Worm (Caenorhabditis elegans) whole organism, mixed stage, embryonic: ENCODE measurements around the gene R02F2.8.

Experiments used
- M03D4.4 ChIP-seq: sonication (generic microtip); optimal IDR thresholded peaks from 2 replicates; lab custom pipeline; 2017; ENCODE audit warnings: mild to moderate bottlenecking, missing genetic modification characterization, missing compliant biosample characterization
- bed-3 ChIP-seq: fragments of 200-800 bp; sonication (Bioruptor generic); optimal IDR thresholded peaks from 3 replicates; lab custom pipeline; 2018; ENCODE audit warnings: mild to moderate bottlenecking, missing genetic modification characterization, moderate library complexity, missing compliant biosample characterization
- blmp-1 ChIP-seq: fragments of 150-350 bp; optimal IDR thresholded peaks from 2 replicates; lab custom pipeline; 2014; ENCODE audit warnings: missing biosample characterization, missing genetic modification characterization
- ceh-39 ChIP-seq: fragments of 150-350 bp; optimal IDR thresholded peaks from 2 replicates; lab custom pipeline; 2014; ENCODE audit warnings: missing biosample characterization, missing genetic modification characterization
- ceh-83 ChIP-seq: fragments of 200-800 bp; sonication (Bioruptor generic); optimal IDR thresholded peaks from 2 replicates; lab custom pipeline; 2018; ENCODE audit warnings: mild to moderate bottlenecking, missing genetic modification characterization, missing compliant biosample characterization
- ces-1 ChIP-seq: fragments of 150-350 bp; optimal IDR thresholded peaks from 2 replicates; lab custom pipeline; 2014; ENCODE audit warnings: missing biosample characterization, missing genetic modification reagents, missing genetic modification characterization
- drap-1 ChIP-seq: fragments of 200-800 bp; sonication (Bioruptor generic); optimal IDR thresholded peaks from 3 replicates; lab custom pipeline; 2018; ENCODE audit warnings: mild to moderate bottlenecking, missing genetic modification characterization, missing compliant biosample characterization
- elt-1 ChIP-seq: sonication (generic microtip); optimal IDR thresholded peaks from 2 replicates; lab custom pipeline; 2017; ENCODE audit warnings: missing genetic modification characterization, mild to moderate bottlenecking, missing compliant biosample characterization, antibody characterized with exemption, moderate library complexity, borderline replicate concordance; ENCODE audit not compliant: insufficient read depth
- flh-1 ChIP-seq: fragments of 200-800 bp; sonication (Bioruptor generic); optimal IDR thresholded peaks from 2 replicates; lab custom pipeline; 2018; ENCODE audit warnings: mild to moderate bottlenecking, missing genetic modification characterization, moderate library complexity, missing compliant biosample characterization
- ham-2 ChIP-seq: fragments of 200-800 bp; sonication (Bioruptor generic); optimal IDR thresholded peaks from 2 replicates; lab custom pipeline; 2018; ENCODE audit warnings: mild to moderate bottlenecking, missing genetic modification characterization, missing compliant biosample characterization
- hlh-1 ChIP-seq: fragments of 150-350 bp; optimal IDR thresholded peaks from 2 replicates; lab custom pipeline; 2014; ENCODE audit warnings: missing biosample characterization, missing genetic modification reagents, missing genetic modification characterization
- lin-13 ChIP-seq: fragments of 150-350 bp; optimal IDR thresholded peaks from 2 replicates; lab custom pipeline; 2014; ENCODE audit warnings: missing biosample characterization, missing genetic modification characterization
- lin-32 ChIP-seq: fragments of 200-800 bp; sonication (Bioruptor generic); optimal IDR thresholded peaks from 2 replicates; lab custom pipeline; 2018; ENCODE audit warnings: mild to moderate bottlenecking, missing genetic modification characterization, missing compliant biosample characterization
- lsy-2 ChIP-seq: fragments of 150-350 bp; optimal IDR thresholded peaks from 2 replicates; lab custom pipeline; 2014; ENCODE audit warnings: missing biosample characterization, missing genetic modification characterization
- mab-5 ChIP-seq: fragments of 150-350 bp; optimal IDR thresholded peaks from 2 replicates; lab custom pipeline; 2014; ENCODE audit warnings: missing biosample characterization, missing genetic modification characterization
- mep-1 ChIP-seq: fragments of 150-350 bp; optimal IDR thresholded peaks from 2 replicates; lab custom pipeline; 2017; ENCODE audit warnings: missing biosample characterization, missing genetic modification reagents, missing genetic modification characterization, inconsistent platforms
- mls-2 ChIP-seq: sonication (generic microtip); optimal IDR thresholded peaks from 2 replicates; lab custom pipeline; 2016; ENCODE audit warnings: mild to moderate bottlenecking, missing genetic modification characterization, moderate library complexity, missing compliant biosample characterization
- nhr-12 ChIP-seq: fragments of 150-350 bp; optimal IDR thresholded peaks from 2 replicates; lab custom pipeline; 2014; ENCODE audit warnings: missing biosample characterization, missing genetic modification characterization
- nhr-2 ChIP-seq: fragments of 150-350 bp; optimal IDR thresholded peaks from 2 replicates; lab custom pipeline; 2014; ENCODE audit warnings: missing biosample characterization, missing genetic modification characterization
- nhr-237 ChIP-seq: fragments of 150-350 bp; optimal IDR thresholded peaks from 2 replicates; lab custom pipeline; 2014; ENCODE audit warnings: missing biosample characterization, missing genetic modification characterization
- nhr-28 ChIP-seq: fragments of 150-350 bp; optimal IDR thresholded peaks from 2 replicates; lab custom pipeline; 2014; ENCODE audit warnings: missing biosample characterization, missing genetic modification characterization
- pha-4 ChIP-seq: fragments of 150-350 bp; optimal IDR thresholded peaks from 2 replicates; lab custom pipeline; 2018; ENCODE audit warnings: missing biosample characterization, missing genetic modification reagents, missing genetic modification characterization
- snpc-4 ChIP-seq: fragments of 150-350 bp; optimal IDR thresholded peaks from 2 replicates; lab custom pipeline; 2014; ENCODE audit warnings: missing biosample characterization, missing genetic modification characterization
- sptf-1 ChIP-seq: sonication (generic microtip); optimal IDR thresholded peaks from 2 replicates; lab custom pipeline; 2017; ENCODE audit warnings: mild to moderate bottlenecking, missing genetic modification characterization, moderate library complexity, missing compliant biosample characterization
- tbx-8 ChIP-seq: fragments of 200-800 bp; sonication (Bioruptor generic); optimal IDR thresholded peaks from 2 replicates; lab custom pipeline; 2018; ENCODE audit warnings: mild to moderate bottlenecking, missing genetic modification characterization, moderate library complexity, missing compliant biosample characterization
- unc-120 ChIP-seq: sonication (generic microtip); optimal IDR thresholded peaks from 2 replicates; lab custom pipeline; 2017; ENCODE audit warnings: missing genetic modification characterization, missing compliant biosample characterization; ENCODE audit not compliant: poor library complexity, severe bottlenecking
- unc-39 ChIP-seq: fragments of 150-350 bp; optimal IDR thresholded peaks from 2 replicates; lab custom pipeline; 2014; ENCODE audit warnings: missing biosample characterization, missing genetic modification characterization
- unc-62 ChIP-seq: fragments of 150-350 bp; optimal IDR thresholded peaks from 2 replicates; lab custom pipeline; 2014; ENCODE audit warnings: missing biosample characterization, missing genetic modification reagents, missing genetic modification characterization
- zip-8 ChIP-seq: fragments of 150-350 bp; optimal IDR thresholded peaks from 2 replicates; lab custom pipeline; 2014; ENCODE audit warnings: missing biosample characterization, missing genetic modification characterization
- ztf-11 ChIP-seq: fragments of 150-350 bp; optimal IDR thresholded peaks from 2 replicates; lab custom pipeline; 2014; ENCODE audit warnings: missing biosample characterization, missing genetic modification characterization

The R02F2.8 gene

ce11 chrIII:5483738-5484315 is 11.2 kb downstream of the R02F2.8 start, which contains the start of the genes R02F2.7 and R02F2.4:
Gene R02F2.7, minus strand, starts transcription at chrIII:5483773.
Gene R02F2.4, plus strand, starts transcription at chrIII:5484289.
- TF ChIP-seq zip-8 (tag; lab: Kevin White, UChicago) (no peak), hlh-1 (no peak), nhr-2 (no peak), ztf-11 (tag; lab: Kevin White, UChicago) (no peak), lin-32 (GFP tag; lab: Kevin White, UChicago) (no peak), pha-4 (tag; lab: Kevin White, UChicago) (no peak), nhr-12 (no peak), drap-1 (GFP tag; lab: Kevin White, UChicago) (no peak), ceh-39 (tag; lab: Kevin White, UChicago) (no peak), mep-1 (tag; lab: Kevin White, UChicago) (no peak), lin-13 (tag; lab: Kevin White, UChicago) (no peak), sptf-1 (tag; lab: Kevin White, UChicago) (no peak)
- TF ChIP-seq, all 35 proteins: peak for 0

ce11 chrIII:5480889-5481288 is 14.2 kb downstream of the R02F2.8 start:
- peak; percentile 92 for TF ChIP-seq zip-8 (tag; lab: Kevin White, UChicago)

- no peak for TF ChIP-seq bed-3 (GFP tag; lab: Kevin White, UChicago)
- TF ChIP-seq snpc-4 (tag; lab: Kevin White, UChicago), result no peak
- TF ChIP-seq nhr-237 (tag; lab: Kevin White, UChicago), result no peak
Measured at ce11 chrIII:5479493-5480167, 15.4 kb downstream of the R02F2.8 start.

ce11 chrIII:5478824-5479368 is 16.2 kb downstream of the R02F2.8 start, which contains the start of the genes R02F2.6 and R02F2.5:
Gene R02F2.6, minus strand, starts transcription at chrIII:5478924.
Gene R02F2.5, plus strand, starts transcription at chrIII:5479318.
- no peak for TF ChIP-seq ceh-39 (tag; lab: Kevin White, UChicago)
- no peak for TF ChIP-seq elt-1 (tag; lab: Kevin White, UChicago)

- TF ChIP-seq unc-120 (tag; lab: Kevin White, UChicago) (no peak), unc-39 (tag; lab: Kevin White, UChicago) (no peak), nhr-2 (no peak), M03D4.4 (tag; lab: Kevin White, UChicago) (no peak), ces-1 (GFP tag; lab: Kevin White, UChicago) (no peak), hlh-1 (no peak), flh-1 (no peak), mls-2 (tag; lab: Kevin White, UChicago) (no peak), ham-2 (no peak), mab-5 (tag; lab: Kevin White, UChicago) (no peak), lsy-2 (no peak), ceh-83 (no peak), tbx-8 (GFP tag; lab: Kevin White, UChicago) (no peak), zip-8 (tag; lab: Kevin White, UChicago) (no peak), sptf-1 (tag; lab: Kevin White, UChicago) (no peak), ceh-39 (tag; lab: Kevin White, UChicago) (no peak), nhr-28 (tag; lab: Kevin White, UChicago) (no peak), snpc-4 (tag; lab: Kevin White, UChicago) (no peak), unc-62 (no peak), blmp-1 (tag; lab: Kevin White, UChicago) (no peak)
Measured at ce11 chrIII:5478011-5478410, 17.1 kb downstream of the R02F2.8 start, which contains the start of gene R02F2.10. Gene R02F2.10, plus strand, starts transcription at chrIII:5478311.
